Worm (Caenorhabditis elegans) whole organism, midembryonic: ENCODE data around the gene C46G7.2.

ENCODE experiments used
- T22C8.4 ChIP-seq: fragments of 200-800 bp; sonication (Bioruptor generic); IDR thresholded peaks from 2 replicates; pipeline ENCODE4 v1.3.6; 2022; ENCODE audit warnings: missing genetic modification characterization, missing compliant biosample characterization
- flt-1 ChIP-seq: fragments of 200-800 bp; sonication (Bioruptor generic); IDR thresholded peaks from 2 replicates; pipeline ENCODE4 v1.3.6; 2022; ENCODE audit warnings: missing genetic modification characterization, missing compliant biosample characterization
- tab-1 ChIP-seq: fragments of 200-800 bp; sonication (Bioruptor generic); IDR thresholded peaks from 2 replicates; pipeline ENCODE4 v1.3.6; 2022; ENCODE audit warnings: missing genetic modification characterization, missing compliant biosample characterization
- ztf-29 ChIP-seq: fragments of 200-800 bp; sonication (Bioruptor generic); IDR thresholded peaks from 2 replicates; pipeline ENCODE4 v1.3.6; 2022; ENCODE audit warnings: missing genetic modification reagents, missing genetic modification characterization, missing compliant biosample characterization

ce11 chrIV:5986829-5987228, 28.2 kb upstream of the C46G7.2 start:
- no peak for TF ChIP-seq T22C8.4 (GFP tag; lab: Robert Waterston, UW)
- TF ChIP-seq flt-1 (GFP tag; lab: Robert Waterston, UW): no peak
- no peak for TF ChIP-seq ztf-29 (GFP tag; lab: Robert Waterston, UW)
- TF ChIP-seq tab-1 (GFP tag; lab: Robert Waterston, UW): no peak
